Worm (Caenorhabditis elegans) whole organism, L1 larva: ENCODE measurements around the gene F17C11.12.

Experiments
- aha-1 ChIP-seq: fragments of 150-350 bp; optimal IDR thresholded peaks from 2 replicates; lab custom pipeline; 2014; ENCODE audit warnings: missing biosample characterization, missing genetic modification characterization
- blmp-1 ChIP-seq: fragments of 150-350 bp; optimal IDR thresholded peaks from 2 replicates; lab custom pipeline; 2014; ENCODE audit warnings: missing biosample characterization, missing genetic modification characterization
- egl-27 ChIP-seq, 2 experiments: fragments of 150-350 bp in 1 of 2; sonication (generic microtip); optimal IDR thresholded peaks; 3 replicates each; lab custom pipeline; 2017 to 2018; ENCODE audit warnings: missing biosample characterization in 2 of 2, missing genetic modification characterization in 2 of 2, missing genetic modification reagents in 2 of 2
- elt-3 ChIP-seq, 6 experiments: fragments of 150-350 bp in 1 of 6; sonication (generic microtip); optimal IDR thresholded peaks; 2 replicates each; lab custom pipeline; 2017 to 2018; ENCODE audit warnings: missing biosample characterization in 6 of 6, missing genetic modification characterization in 6 of 6, inconsistent platforms in 1 of 6
- nhr-84 ChIP-seq: sonication (generic microtip); optimal IDR thresholded peaks from 2 replicates; lab custom pipeline; 2017; ENCODE audit warnings: missing biosample characterization, missing genetic modification characterization
- rnt-1 ChIP-seq: sonication (generic microtip); optimal IDR thresholded peaks from 2 replicates; lab custom pipeline; 2016; ENCODE audit warnings: mild to moderate bottlenecking, missing genetic modification characterization, moderate library complexity, missing compliant biosample characterization
- unc-130 ChIP-seq: fragments of 150-350 bp; optimal IDR thresholded peaks from 2 replicates; lab custom pipeline; 2017; ENCODE audit warnings: missing biosample characterization, missing genetic modification characterization, inconsistent platforms
- unc-62 ChIP-seq: fragments of 150-350 bp; optimal IDR thresholded peaks from 2 replicates; lab custom pipeline; 2014; ENCODE audit warnings: missing biosample characterization, missing genetic modification reagents, missing genetic modification characterization
- ztf-11 ChIP-seq, 2 experiments: sonication (generic microtip); optimal IDR thresholded peaks; 2 replicates each; lab custom pipeline; 2016 to 2017; ENCODE audit warnings: missing genetic modification characterization in 2 of 2, missing biosample characterization in 1 of 2, missing compliant biosample characterization in 1 of 2
- ztf-4 ChIP-seq: fragments of 150-350 bp; optimal IDR thresholded peaks from 2 replicates; lab custom pipeline; 2014; ENCODE audit warnings: missing biosample characterization, missing genetic modification characterization

ce11 chrV:10896706-10897105 is 40.0 kb downstream of the F17C11.12 start:
- TF ChIP-seq nhr-84 (no peak), unc-130 (tag; lab: Kevin White, UChicago) (no peak), blmp-1 (tag; lab: Kevin White, UChicago) (no peak), ztf-11 (tag; optimal IDR thresholded peaks at IDR 0.05; lab: Kevin White, UChicago) (no peak), egl-27 (tag; optimal IDR thresholded peaks at IDR 0.05; lab: Kevin White, UChicago) (no peak), rnt-1 (tag; lab: Kevin White, UChicago) (no peak), ztf-4 (no peak), elt-3 (tag; optimal IDR thresholded peaks at IDR 0.05; lab: Kevin White, UChicago) (no peak), aha-1 (tag; lab: Kevin White, UChicago) (no peak), unc-62 (no peak)
